Fruit fly (Drosophila melanogaster) Kc167 (cell line): ENCODE measurements around the gene Trs20.

Experiments
- Sin3A ChIP-seq: fragments of >200 bp; optimal IDR thresholded peaks from 2 replicates; lab custom pipeline; 2018; ENCODE audit warnings: missing external identifiers
- h ChIP-seq: fragments of >200 bp; optimal IDR thresholded peaks from 3 replicates; lab custom pipeline; 2018; ENCODE audit warnings: missing external identifiers
- psq ChIP-seq: fragments of >200 bp; optimal IDR thresholded peaks from 2 replicates; lab custom pipeline; 2017; ENCODE audit warnings: missing external identifiers

DNA sequence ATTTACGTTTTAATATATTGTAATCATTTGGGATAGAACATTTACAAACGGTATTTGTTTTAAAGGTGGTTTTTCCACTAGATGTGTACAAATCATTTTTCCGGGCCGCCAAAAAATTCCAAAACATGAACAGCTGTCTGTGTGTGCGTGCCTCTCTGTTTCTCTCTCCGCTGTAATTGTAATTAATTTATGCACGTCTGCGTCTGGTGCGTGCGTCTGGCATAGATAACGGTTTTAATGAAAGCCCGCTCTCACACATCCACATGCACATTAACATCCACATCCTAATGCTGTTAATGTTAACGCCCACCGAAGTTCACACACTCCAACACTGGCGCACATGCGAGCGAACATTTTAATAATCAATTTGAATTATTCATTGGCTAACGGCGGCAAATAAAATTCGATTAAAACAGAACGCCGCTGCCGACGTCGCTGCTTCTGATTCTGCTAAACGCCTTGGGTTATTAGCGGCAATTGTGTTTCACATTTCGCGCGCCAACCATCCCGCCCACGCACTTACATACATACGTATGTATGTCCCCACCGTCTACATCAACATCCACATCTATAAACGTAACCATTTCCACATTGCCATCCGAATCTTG lies 14.6 kb upstream of the Trs20 start:
- TF ChIP-seq Sin3A (lab: Kevin White, UChicago) (no peak), psq (no peak), h (lab: Kevin White, UChicago) (no peak)
